In genomic region chr3R:28674788-28675187, dm6 we compare ENCODE assay signal across 4 fruit fly cellular contexts.
TF ChIP-seq lines count a peak whose summit lies in the region.

snu (plus strand) TSS chr3R:28675041.

- no peak for TF ChIP-seq CTCF in whole organism, embryonic (GFP tag; optimal IDR thresholded peaks at IDR 0.05; lab: Kevin White, UChicago)

TF ChIP-seq in whole organism, embryonic, 481 proteins besides CTCF, POLR2A, EP300 and RAD21 (continues in another document):
- TF ChIP-seq CG2678 (tag; optimal IDR thresholded peaks at IDR 0.05; lab: Kevin White, UChicago): peak; percentile 17
- no peak for TF ChIP-seq nmo (GFP tag; optimal IDR thresholded peaks at IDR 0.05; lab: Kevin White, UChicago)
- no peak for TF ChIP-seq slbo (GFP tag; IDR thresholded peaks at IDR 0.05; lab: Robert Waterston, UW)
- TF ChIP-seq chn (GFP tag; optimal IDR thresholded peaks at IDR 0.05; lab: Kevin White, UChicago): no peak
- peak; percentile 3 for TF ChIP-seq CG17359 (tag; optimal IDR thresholded peaks at IDR 0.05; lab: Kevin White, UChicago)
- TF ChIP-seq PHDP (tag; optimal IDR thresholded peaks at IDR 0.05; lab: Kevin White, UChicago): no peak
- peak; percentile 51 for TF ChIP-seq Asciz (GFP tag; optimal IDR thresholded peaks at IDR 0.05; lab: Kevin White, UChicago)
- TF ChIP-seq CG11560 (tag; IDR thresholded peaks at IDR 0.05; lab: Robert Waterston, UW): no peak
- TF ChIP-seq Max (GFP tag; optimal IDR thresholded peaks at IDR 0.05; lab: Kevin White, UChicago): no peak
- no peak for TF ChIP-seq grau (tag; optimal IDR thresholded peaks at IDR 0.05; lab: Kevin White, UChicago)
- no peak for TF ChIP-seq Bdp1 (GFP tag; optimal IDR thresholded peaks at IDR 0.05; lab: Kevin White, UChicago)
- TF ChIP-seq en (GFP tag; optimal IDR thresholded peaks at IDR 0.05; lab: Kevin White, UChicago): no peak
- peak; percentile 20 for TF ChIP-seq CG3163 (GFP tag; optimal IDR thresholded peaks at IDR 0.05; lab: Kevin White, UChicago)
- peak; percentile 4 for TF ChIP-seq CG15269 (tag; optimal IDR thresholded peaks at IDR 0.05; lab: Kevin White, UChicago)
- TF ChIP-seq YL-1 (GFP tag; optimal IDR thresholded peaks at IDR 0.05; lab: Kevin White, UChicago): no peak
- peak; percentile 32 for TF ChIP-seq nom (GFP tag; optimal IDR thresholded peaks at IDR 0.05; lab: Kevin White, UChicago)
- TF ChIP-seq exex (tag; optimal IDR thresholded peaks at IDR 0.05; lab: Kevin White, UChicago): no peak
- TF ChIP-seq phol (tag; optimal IDR thresholded peaks at IDR 0.05; lab: Kevin White, UChicago): no peak
- no peak for TF ChIP-seq CG8765 (GFP tag; IDR thresholded peaks at IDR 0.05; lab: Robert Waterston, UW)
- no peak for TF ChIP-seq slou (GFP tag; optimal IDR thresholded peaks at IDR 0.05; lab: Kevin White, UChicago)
- no peak for TF ChIP-seq CG4730 (GFP tag; IDR thresholded peaks at IDR 0.05; lab: Robert Waterston, UW)
- TF ChIP-seq Mrtf (GFP tag; IDR thresholded peaks at IDR 0.05; lab: Robert Waterston, UW): 0 out of 3 replicates have a peak, but pooled peaks have one; percentile 28
- TF ChIP-seq dati (GFP tag; IDR thresholded peaks at IDR 0.05; lab: Robert Waterston, UW): no peak
- TF ChIP-seq crc (GFP tag; optimal IDR thresholded peaks at IDR 0.05; lab: Kevin White, UChicago): no peak

TF ChIP-seq in whole organism, prepupa, 60 proteins besides CTCF, POLR2A, EP300 and RAD21:
- TF ChIP-seq Blimp-1 (GFP tag; optimal IDR thresholded peaks at IDR 0.05; lab: Kevin White, UChicago): peak; percentile 53
- peak; percentile 6 for TF ChIP-seq CG1621 (tag; optimal IDR thresholded peaks at IDR 0.05; lab: Kevin White, UChicago)
- TF ChIP-seq CG6808 (GFP tag; optimal IDR thresholded peaks at IDR 0.05; lab: Kevin White, UChicago): no peak
- TF ChIP-seq CG6276 (GFP tag; optimal IDR thresholded peaks at IDR 0.05; lab: Kevin White, UChicago): no peak
- TF ChIP-seq vri (GFP tag; optimal IDR thresholded peaks at IDR 0.05; lab: Kevin White, UChicago): no peak
- TF ChIP-seq Eip78C (GFP tag; lab: Kevin White, UChicago): peak; percentile 33
- peak; percentile 41 for TF ChIP-seq CG6854 (GFP tag; optimal IDR thresholded peaks at IDR 0.05; lab: Kevin White, UChicago)
- TF ChIP-seq dsx (GFP tag; optimal IDR thresholded peaks at IDR 0.05; lab: Kevin White, UChicago; ENCODE audit: poor library complexity, severe bottlenecking): peak; percentile 33
- TF ChIP-seq Smox (GFP tag; optimal IDR thresholded peaks at IDR 0.05; lab: Kevin White, UChicago): no peak
- TF ChIP-seq ss (GFP tag; optimal IDR thresholded peaks at IDR 0.05; lab: Kevin White, UChicago): peak in 1 of 2 experiments; percentile 30
- 0 out of 3 replicates have a peak, but pooled peaks have one; percentile 28 for TF ChIP-seq CG6163 (GFP tag; IDR thresholded peaks at IDR 0.05; lab: Robert Waterston, UW)

TF ChIP-seq in whole organism, pupa, 21 proteins besides CTCF, POLR2A, EP300 and RAD21:
- peak; percentile 10; the same call in 1 of the 3 replicates for TF ChIP-seq CG4496 (GFP tag; IDR thresholded peaks at IDR 0.05; lab: Robert Waterston, UW)
- TF ChIP-seq Pif1B (GFP tag; optimal IDR thresholded peaks at IDR 0.05; lab: Kevin White, UChicago): no peak
- peak; percentile 14; the same call in 1 of the 2 replicates for TF ChIP-seq Ets98B (GFP tag; IDR thresholded peaks at IDR 0.05; lab: Robert Waterston, UW)
- TF ChIP-seq fd96Ca (GFP tag; IDR thresholded peaks at IDR 0.05; lab: Robert Waterston, UW): no peak
- TF ChIP-seq EcR (GFP tag; optimal IDR thresholded peaks at IDR 0.05; lab: Kevin White, UChicago): peak; percentile 10
- TF ChIP-seq CG13204 (GFP tag; optimal IDR thresholded peaks at IDR 0.05; lab: Kevin White, UChicago): no peak
- 0 out of 2 replicates have a peak, but pooled peaks have one; percentile 9 for TF ChIP-seq CG12605 (GFP tag; IDR thresholded peaks at IDR 0.05; lab: Robert Waterston, UW)

TF ChIP-seq in whole organism, wandering third instar larva, 38 proteins besides CTCF, POLR2A, EP300 and RAD21:
- no peak for TF ChIP-seq Hr83 (GFP tag; optimal IDR thresholded peaks at IDR 0.05; lab: Kevin White, UChicago; ENCODE audit: poor library complexity, severe bottlenecking)
- peak; percentile 3 for TF ChIP-seq h (GFP tag; optimal IDR thresholded peaks at IDR 0.05; lab: Kevin White, UChicago)
- TF ChIP-seq foxo (GFP tag; optimal IDR thresholded peaks at IDR 0.05; lab: Kevin White, UChicago): no peak
- TF ChIP-seq dl (GFP tag; optimal IDR thresholded peaks at IDR 0.05; lab: Kevin White, UChicago; ENCODE audit: insufficient read depth in 1 of 2, partially characterized antibody in 2 of 2): peak in 1 of 2 experiments; percentile 25
- no peak for TF ChIP-seq Rel (GFP tag; optimal IDR thresholded peaks at IDR 0.05; lab: Kevin White, UChicago)
- TF ChIP-seq Rel (tag; optimal IDR thresholded peaks at IDR 0.05; lab: Kevin White, UChicago): peak; percentile 3
- peak; percentile 13 for TF ChIP-seq Sp1 (GFP tag; optimal IDR thresholded peaks at IDR 0.05; lab: Kevin White, UChicago)

Comparison
In these comparisons a context has a peak if more than half of its experiments do, and no peak if none do; other contexts are left out.
1. Of the 7 proteins assayed by ChIP-seq in both whole organism, embryonic and whole organism, prepupa: peak only in whole organism, embryonic: none; only in whole organism, prepupa: CG6854; in both: Blimp-1; in neither: 5.